Fruit fly (Drosophila melanogaster) whole organism, embryonic: ENCODE results near the gene CG5003.

Experiments
- Adf1 ChIP-seq: fragments of 200-800 bp; sonication (Bioruptor generic); IDR thresholded peaks from 2 replicates; pipeline ENCODE4 v1.3.6; 2022; ENCODE audit warnings: missing biosample characterization, missing genetic modification characterization
- CG10267 ChIP-seq: fragments of 200-800 bp; sonication (Bioruptor generic); optimal IDR thresholded peaks from 2 replicates; lab custom pipeline; 2018; ENCODE audit warnings: missing biosample characterization, mild to moderate bottlenecking, missing genetic modification characterization, moderate library complexity
- CG10565 ChIP-seq: fragments of 200-800 bp; sonication (Bioruptor generic); optimal IDR thresholded peaks from 3 replicates; lab custom pipeline; 2016; ENCODE audit warnings: missing biosample characterization, mild to moderate bottlenecking, missing genetic modification characterization
- CG15073 ChIP-seq: fragments of 200-800 bp; sonication (Bioruptor generic); optimal IDR thresholded peaks from 2 replicates; lab custom pipeline; 2016; ENCODE audit warnings: missing biosample characterization, missing genetic modification characterization
- CG17568 ChIP-seq: fragments of 200-800 bp; sonication (Bioruptor generic); optimal IDR thresholded peaks from 2 replicates; lab custom pipeline; 2018; ENCODE audit warnings: missing biosample characterization, mild to moderate bottlenecking, missing genetic modification characterization, moderate library complexity
- CG1792 ChIP-seq: fragments of 200-800 bp; sonication (Bioruptor generic); optimal IDR thresholded peaks from 2 replicates; lab custom pipeline; 2016; ENCODE audit warnings: missing biosample characterization, missing genetic modification characterization
- CG18599 ChIP-seq: fragments of 200-800 bp; sonication (Bioruptor generic); optimal IDR thresholded peaks from 3 replicates; lab custom pipeline; 2017; ENCODE audit warnings: missing biosample characterization, missing genetic modification characterization, mild to moderate bottlenecking, moderate library complexity, missing genetic modification reagents
- CG2120 ChIP-seq: fragments of 200-800 bp; sonication (Bioruptor generic); optimal IDR thresholded peaks from 3 replicates; lab custom pipeline; 2016; ENCODE audit warnings: missing biosample characterization, missing genetic modification characterization
- CG31441 ChIP-seq: fragments of 200-800 bp; sonication (Bioruptor generic); IDR thresholded peaks from 2 replicates; pipeline ENCODE4 v1.3.6; 2022; ENCODE audit warnings: missing biosample characterization, missing genetic modification characterization
- CG3407 ChIP-seq: fragments of 200-800 bp; sonication (Bioruptor generic); optimal IDR thresholded peaks from 2 replicates; lab custom pipeline; 2018; ENCODE audit warnings: missing biosample characterization, mild to moderate bottlenecking, missing genetic modification characterization
- CG3726 ChIP-seq: fragments of 200-800 bp; sonication (Bioruptor generic); IDR thresholded peaks from 3 replicates; pipeline ENCODE4, ENCODE4 v1.3.6; 2022; ENCODE audit warnings: missing biosample characterization, missing genetic modification characterization
- CG3838 ChIP-seq: fragments of 200-800 bp; sonication (Bioruptor generic); optimal IDR thresholded peaks from 3 replicates; lab custom pipeline; 2016; ENCODE audit warnings: missing biosample characterization, missing genetic modification characterization
- CG4360 ChIP-seq: fragments of 200-800 bp; sonication (Bioruptor generic); IDR thresholded peaks from 2 replicates; pipeline ENCODE4 v1.3.6; 2022; ENCODE audit warnings: missing biosample characterization, missing genetic modification characterization
- CG4617 ChIP-seq: fragments of 200-800 bp; sonication (Bioruptor generic); optimal IDR thresholded peaks from 3 replicates; lab custom pipeline; 2016; ENCODE audit warnings: missing biosample characterization, missing genetic modification characterization, borderline replicate concordance
- CG5953 ChIP-seq: fragments of 200-800 bp; sonication (Bioruptor generic); IDR thresholded peaks from 2 replicates; pipeline ENCODE4 v1.3.6; 2022; ENCODE audit warnings: missing biosample characterization, missing genetic modification characterization
- CG6175 ChIP-seq: fragments of 200-800 bp; sonication (Bioruptor generic); IDR thresholded peaks from 3 replicates; pipeline ENCODE4 v1.3.6; 2022; ENCODE audit warnings: missing biosample characterization, missing genetic modification characterization
- CG7556 ChIP-seq: fragments of 200-800 bp; sonication (Bioruptor generic); optimal IDR thresholded peaks from 2 replicates; lab custom pipeline; 2017; ENCODE audit warnings: missing biosample characterization, mild to moderate bottlenecking, missing genetic modification characterization
- CG8765 ChIP-seq: fragments of 200-800 bp; sonication (Bioruptor generic); IDR thresholded peaks from 2 replicates; pipeline ENCODE4 v1.3.6; 2022; ENCODE audit warnings: missing biosample characterization, missing genetic modification characterization
- Dip3 ChIP-seq: fragments of 200-800 bp; sonication (Bioruptor generic); optimal IDR thresholded peaks from 3 replicates; lab custom pipeline; 2016; ENCODE audit warnings: missing biosample characterization, missing genetic modification characterization
- Fer1 ChIP-seq: fragments of 200-800 bp; sonication (Bioruptor generic); optimal IDR thresholded peaks from 2 replicates; lab custom pipeline; 2017; ENCODE audit warnings: missing biosample characterization, mild to moderate bottlenecking, missing genetic modification characterization
- HHEX ChIP-seq: fragments of 200-800 bp; sonication (Bioruptor generic); optimal IDR thresholded peaks from 3 replicates; lab custom pipeline; 2017; ENCODE audit warnings: missing biosample characterization, mild to moderate bottlenecking, missing genetic modification characterization, missing genetic modification reagents
- NfI ChIP-seq: fragments of 200-800 bp; sonication (Bioruptor generic); optimal IDR thresholded peaks from 3 replicates; lab custom pipeline; 2018; ENCODE audit warnings: missing biosample characterization, mild to moderate bottlenecking, missing genetic modification characterization, moderate library complexity
- Sox100B ChIP-seq: fragments of 200-800 bp; sonication (Bioruptor generic); optimal IDR thresholded peaks from 3 replicates; lab custom pipeline; 2018; ENCODE audit warnings: missing biosample characterization, mild to moderate bottlenecking, missing genetic modification characterization
- abd-A ChIP-seq: fragments of 200-800 bp; sonication (Bioruptor generic); optimal IDR thresholded peaks from 3 replicates; lab custom pipeline; 2019; ENCODE audit warnings: missing biosample characterization, mild to moderate bottlenecking, missing genetic modification characterization, moderate library complexity
- bcd ChIP-seq: fragments of 200-800 bp; sonication (Bioruptor generic); optimal IDR thresholded peaks from 2 replicates; lab custom pipeline; 2017; ENCODE audit warnings: missing biosample characterization, mild to moderate bottlenecking, missing genetic modification characterization
- cas ChIP-seq: fragments of 200-800 bp; sonication (Bioruptor generic); IDR thresholded peaks from 2 replicates; pipeline ENCODE4 v1.3.6; 2022; ENCODE audit warnings: missing biosample characterization, missing genetic modification characterization
- danr ChIP-seq: fragments of 200-800 bp; sonication (Bioruptor generic); IDR thresholded peaks from 2 replicates; pipeline ENCODE4 v1.3.6; 2022; ENCODE audit warnings: missing biosample characterization, missing genetic modification characterization
- eve ChIP-seq, 2 experiments: fragments of >200 bp; optimal IDR thresholded peaks; 2 replicates each; lab custom pipeline; 2017; ENCODE audit warnings: missing biosample characterization in 2 of 2, missing genetic modification characterization in 2 of 2
- fd102C ChIP-seq: fragments of 200-800 bp; sonication (Bioruptor generic); optimal IDR thresholded peaks from 2 replicates; lab custom pipeline; 2018; ENCODE audit warnings: missing biosample characterization, mild to moderate bottlenecking, missing genetic modification characterization, moderate library complexity
- fu2 ChIP-seq: fragments of 200-800 bp; sonication (Bioruptor generic); optimal IDR thresholded peaks from 2 replicates; lab custom pipeline; 2016; ENCODE audit warnings: missing biosample characterization, missing genetic modification characterization
- grau ChIP-seq: fragments of 200-800 bp; optimal IDR thresholded peaks from 3 replicates; lab custom pipeline; 2019; ENCODE audit warnings: missing biosample characterization, mild to moderate bottlenecking, missing genetic modification characterization, moderate library complexity
- inv ChIP-seq: fragments of 200-800 bp; sonication (Bioruptor generic); IDR thresholded peaks from 2 replicates; pipeline ENCODE4 v1.3.6; 2022; ENCODE audit warnings: missing biosample characterization, missing genetic modification characterization; ENCODE audit not compliant: partially characterized antibody
- jing ChIP-seq: fragments of 200-800 bp; sonication (Bioruptor generic); optimal IDR thresholded peaks from 2 replicates; lab custom pipeline; 2018; ENCODE audit warnings: missing biosample characterization, mild to moderate bottlenecking, missing genetic modification characterization
- lmd ChIP-seq: fragments of 200-800 bp; sonication (Bioruptor generic); IDR thresholded peaks from 2 replicates; pipeline ENCODE4 v1.3.6; 2022; ENCODE audit warnings: missing biosample characterization, missing genetic modification characterization
- lola ChIP-seq, 3 experiments: fragments of >200 bp in 2 of 3; fragments of 200-800 bp in 1 of 3; sonication (Bioruptor generic) in 1 of 3; optimal IDR thresholded peaks; 2 replicates each; lab custom pipeline; 2017 to 2019; ENCODE audit warnings: missing biosample characterization in 3 of 3, missing genetic modification characterization in 3 of 3, mild to moderate bottlenecking in 1 of 3, moderate library complexity in 1 of 3
- lov ChIP-seq, 2 experiments: fragments of 200-800 bp in 1 of 2; fragments of >200 bp in 1 of 2; sonication (Bioruptor generic) in 1 of 2; IDR thresholded peaks in 1 of 2; optimal IDR thresholded peaks in 1 of 2; 2 replicates in 1 of 2; 3 replicates in 1 of 2; pipeline versions ENCODE4 v1.3.6 to Lab custom; 2017 to 2022; ENCODE audit warnings: missing biosample characterization in 1 of 2, missing genetic modification characterization in 1 of 2
- onecut ChIP-seq: fragments of 200-800 bp; sonication (Bioruptor generic); IDR thresholded peaks from 2 replicates; pipeline ENCODE4 v1.3.6; 2022; ENCODE audit warnings: missing biosample characterization, missing genetic modification characterization
- phol ChIP-seq: fragments of 200-800 bp; sonication (Bioruptor generic); optimal IDR thresholded peaks from 3 replicates; lab custom pipeline; 2018; ENCODE audit warnings: missing biosample characterization, mild to moderate bottlenecking, missing genetic modification characterization, moderate library complexity
- pita ChIP-seq: fragments of 200-800 bp; sonication (Bioruptor generic); optimal IDR thresholded peaks from 2 replicates; lab custom pipeline; 2017; ENCODE audit warnings: missing biosample characterization, mild to moderate bottlenecking, missing genetic modification characterization
- sc ChIP-seq, 3 experiments: fragments of >200 bp in 2 of 3; fragments of 200-800 bp in 1 of 3; sonication (Bioruptor generic) in 1 of 3; optimal IDR thresholded peaks; 2 replicates in 2 of 3; 3 replicates in 1 of 3; lab custom pipeline; 2017; ENCODE audit warnings: mild to moderate bottlenecking in 1 of 3, missing biosample characterization in 1 of 3, missing genetic modification characterization in 1 of 3, missing genetic modification reagents in 1 of 3
- sens ChIP-seq: fragments of 200-800 bp; sonication (Bioruptor generic); peaks from one replicate; lab custom pipeline; 2016; ENCODE audit warnings: missing biosample characterization, missing genetic modification characterization
- so ChIP-seq: fragments of 200-800 bp; sonication (Bioruptor generic); IDR thresholded peaks from 3 replicates; pipeline ENCODE4 v1.3.6; 2022; ENCODE audit warnings: missing biosample characterization, missing genetic modification characterization
- ssp ChIP-seq: fragments of 200-800 bp; sonication (Bioruptor generic); IDR thresholded peaks from 2 replicates; pipeline ENCODE4 v1.3.6; 2022; ENCODE audit warnings: missing biosample characterization, missing genetic modification characterization
- tgo ChIP-seq: fragments of 200-800 bp; sonication (Bioruptor generic); IDR thresholded peaks from 3 replicates; pipeline ENCODE4 v1.3.6; 2022; ENCODE audit warnings: missing biosample characterization, missing genetic modification characterization
- usp ChIP-seq: fragments of >200 bp; optimal IDR thresholded peaks from 2 replicates; lab custom pipeline; 2017; ENCODE audit warnings: missing biosample characterization, missing genetic modification characterization
- vfl ChIP-seq: fragments of 200-800 bp; sonication (Bioruptor generic); optimal IDR thresholded peaks from 2 replicates; lab custom pipeline; 2016; ENCODE audit warnings: missing biosample characterization, missing genetic modification characterization
- zfh1 ChIP-seq: fragments of 200-800 bp; sonication (Bioruptor generic); IDR thresholded peaks from 3 replicates; pipeline ENCODE4 v1.3.6; 2022; ENCODE audit warnings: missing biosample characterization, missing genetic modification characterization

Gene CG5003

DNA sequence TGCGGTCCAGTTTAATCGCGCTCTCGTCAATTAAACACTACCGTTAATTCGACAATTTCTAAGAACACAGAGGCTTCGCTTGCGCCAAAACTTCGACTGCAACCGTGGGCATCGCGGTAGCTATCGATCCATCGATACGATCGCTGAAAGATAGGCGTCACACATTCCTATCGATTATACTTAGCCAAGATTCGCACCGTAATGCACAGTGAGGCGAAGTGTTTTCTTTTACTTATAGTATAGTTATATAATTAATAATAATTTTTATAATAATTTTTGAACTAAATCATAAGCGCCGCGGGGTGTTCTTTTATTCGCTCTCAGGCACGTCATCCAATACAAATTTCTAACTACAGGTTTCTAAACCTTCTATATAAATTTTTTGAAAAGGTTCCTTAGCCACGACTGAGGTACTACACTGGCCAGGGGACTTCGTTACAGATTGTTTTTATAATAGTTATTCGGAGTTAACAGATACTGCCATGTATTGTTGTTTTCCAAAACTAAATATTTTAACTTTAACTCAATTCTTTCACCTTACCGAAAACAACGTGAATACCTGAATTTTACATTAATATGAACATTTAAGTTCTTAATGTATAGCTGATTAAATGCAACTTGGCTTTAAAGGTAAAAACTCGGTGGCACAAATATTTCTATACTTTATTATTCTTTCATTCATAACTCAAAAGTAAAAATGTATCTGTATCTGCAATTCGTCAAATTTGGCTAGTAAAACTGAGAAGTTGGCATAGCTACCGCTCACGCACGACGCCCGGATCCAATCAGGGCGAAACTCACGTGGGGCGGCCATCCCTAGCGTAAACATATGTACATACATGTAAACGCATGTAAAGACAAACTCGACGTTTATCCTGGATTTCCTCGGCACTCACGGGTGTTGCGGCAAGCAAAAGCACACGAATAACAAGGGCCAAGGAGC is 21.7 kb upstream of the CG5003 start, which contains the start of the genes NSD and BOD1 (continued):
- peak; percentile 47 for TF ChIP-seq onecut (GFP tag; lab: Robert Waterston, UW)
- TF ChIP-seq CG10267 (tag; lab: Kevin White, UChicago): peak; percentile 35
- peak; percentile 64 for TF ChIP-seq lmd (GFP tag; lab: Robert Waterston, UW)
- peak; percentile 28 for TF ChIP-seq HHEX (GFP tag; lab: Kevin White, UChicago)
- TF ChIP-seq CG8765 (GFP tag; lab: Robert Waterston, UW): peak; percentile 53; the same call in 1 of the 2 replicates
- peak; percentile 32 for TF ChIP-seq bcd
- TF ChIP-seq lov (optimal IDR thresholded peaks at IDR 0.05; lab: Kevin White, UChicago): no peak
- peak; percentile 47; the same call in 1 of the 3 replicates for TF ChIP-seq lov (GFP tag; IDR thresholded peaks at IDR 0.05; lab: Robert Waterston, UW)
- TF ChIP-seq danr (GFP tag; lab: Robert Waterston, UW): peak; percentile 24; the same call in 1 of the 2 replicates
- no peak for TF ChIP-seq fd102C
- peak; percentile 1 for TF ChIP-seq Fer1 (GFP tag; lab: Kevin White, UChicago)
- peak; percentile 43 for TF ChIP-seq pita (GFP tag; lab: Kevin White, UChicago)
- no peak for TF ChIP-seq vfl (GFP tag; lab: Kevin White, UChicago)
- peak; percentile 77 for TF ChIP-seq CG4617 (GFP tag; lab: Kevin White, UChicago)
- TF ChIP-seq Sox100B (GFP tag; lab: Kevin White, UChicago): no peak
- peak; percentile 49 for TF ChIP-seq CG18599 (GFP tag; lab: Kevin White, UChicago)
- no peak for TF ChIP-seq sc (optimal IDR thresholded peaks at IDR 0.05; lab: Kevin White, UChicago)
- no peak for TF ChIP-seq sc (GFP tag; optimal IDR thresholded peaks at IDR 0.05; lab: Kevin White, UChicago)
- no peak for TF ChIP-seq CG3838 (GFP tag; lab: Kevin White, UChicago)
- peak; percentile 59 for TF ChIP-seq grau (tag; lab: Kevin White, UChicago)
- TF ChIP-seq Adf1: peak; percentile 36; the same call in 1 of the 2 replicates
- TF ChIP-seq tgo (GFP tag; lab: Robert Waterston, UW): peak; percentile 55
- TF ChIP-seq Dip3 (GFP tag; lab: Kevin White, UChicago): peak; percentile 24
- no peak for TF ChIP-seq CG3407
- TF ChIP-seq cas (GFP tag; lab: Robert Waterston, UW): peak; percentile 57; the same call in 1 of the 2 replicates
- TF ChIP-seq so: no peak
- TF ChIP-seq sens (GFP tag; lab: Kevin White, UChicago): peak; percentile 76
- no peak for TF ChIP-seq CG10565 (GFP tag; lab: Kevin White, UChicago)
- TF ChIP-seq NfI (GFP tag; lab: Kevin White, UChicago): peak; percentile 63
- peak; percentile 44 for TF ChIP-seq CG2120 (GFP tag; lab: Kevin White, UChicago)
- no peak for TF ChIP-seq jing (GFP tag; lab: Kevin White, UChicago)
- TF ChIP-seq usp (GFP tag; lab: Kevin White, UChicago): no peak
- TF ChIP-seq CG7556: peak; percentile 39
- TF ChIP-seq CG15073 (GFP tag; lab: Kevin White, UChicago): no peak
- TF ChIP-seq fu2: no peak
- TF ChIP-seq abd-A (tag; lab: Kevin White, UChicago): no peak
- no peak for TF ChIP-seq eve (GFP tag; optimal IDR thresholded peaks at IDR 0.05; lab: Kevin White, UChicago)
- TF ChIP-seq CG1792 (GFP tag; lab: Kevin White, UChicago): no peak
- peak; percentile 79 for TF ChIP-seq CG6175 (GFP tag; lab: Robert Waterston, UW)
- TF ChIP-seq CG5953 (GFP tag; lab: Robert Waterston, UW): peak; percentile 34; the same call in 1 of the 2 replicates
- TF ChIP-seq lola (GFP tag; optimal IDR thresholded peaks at IDR 0.05; lab: Kevin White, UChicago): peak in 1 of 3 experiments; percentile 19
- peak; percentile 96 for TF ChIP-seq inv
- TF ChIP-seq zfh1 (GFP tag; lab: Robert Waterston, UW): peak; percentile 70; the same call in 1 of the 3 replicates
- peak; percentile 68 for TF ChIP-seq ssp (GFP tag; lab: Robert Waterston, UW)
- no peak for TF ChIP-seq CG17568 (GFP tag; lab: Kevin White, UChicago)
- peak; percentile 50; the same call in 1 of the 3 replicates for TF ChIP-seq CG3726 (GFP tag; lab: Robert Waterston, UW)
- peak; percentile 63 for TF ChIP-seq phol (tag; lab: Kevin White, UChicago)
- no peak; the same call in 1 of the 2 replicates for TF ChIP-seq CG4360 (GFP tag; lab: Robert Waterston, UW)
- TF ChIP-seq CG31441 (GFP tag; lab: Robert Waterston, UW): no peak; the same call in 1 of the 2 replicates
